Fruit fly (Drosophila melanogaster): Measurements from ENCODE around the gene nab.

Gene nab

DNA sequence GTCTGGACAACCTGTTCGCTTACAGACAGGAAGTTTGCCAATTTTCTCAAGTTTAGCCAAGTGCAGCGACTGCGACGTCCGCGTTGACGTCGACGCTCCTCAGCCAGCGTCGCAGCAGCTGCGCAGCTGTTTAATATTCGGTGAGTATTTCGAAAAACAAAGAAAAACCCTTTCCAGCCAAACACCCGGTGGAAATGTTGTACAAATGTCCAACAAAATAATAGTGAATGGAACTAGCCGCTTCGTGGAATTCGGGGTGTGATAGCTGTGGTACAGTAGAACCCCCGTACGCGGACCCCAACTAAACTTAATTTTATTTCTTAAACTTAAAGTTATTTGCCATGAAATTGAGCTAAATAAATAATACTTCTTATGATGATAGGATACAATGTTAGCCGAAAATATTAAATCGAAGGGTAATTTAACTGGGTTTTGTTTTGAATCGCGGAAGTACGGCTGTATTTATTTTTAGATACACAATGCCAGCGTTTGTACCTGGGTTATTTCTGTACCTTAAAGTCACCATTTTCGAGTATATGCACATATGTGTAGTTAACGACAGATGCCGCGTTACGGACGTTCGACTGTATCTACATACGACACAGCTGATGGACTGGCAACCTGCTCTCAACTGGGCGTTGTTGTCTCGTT lies 51.8 kb downstream of the nab start (continued):
- TF ChIP-seq CG10543 (GFP tag; optimal IDR thresholded peaks at IDR 0.05) (peak; percentile 71), cad (GFP tag; optimal IDR thresholded peaks at IDR 0.05) (no peak), Vsx1 (GFP tag; optimal IDR thresholded peaks at IDR 0.05) (peak; percentile 15), nmo (GFP tag; optimal IDR thresholded peaks at IDR 0.05) (peak; percentile 84), CG8478 (optimal IDR thresholded peaks at IDR 0.05) (no peak), CG8359 (GFP tag; optimal IDR thresholded peaks at IDR 0.05; ENCODE audit: borderline replicate concordance) (peak; percentile 41), Rfx (GFP tag; IDR thresholded peaks at IDR 0.05) (peak; percentile 69), dimm (GFP tag; IDR thresholded peaks at IDR 0.05) (0 out of 2 replicates have a peak, but pooled peaks have one; percentile 3), CG17912 (GFP tag; optimal IDR thresholded peaks at IDR 0.05) (no peak), Aef1 (GFP tag; IDR thresholded peaks at IDR 0.05) (peak; percentile 46), H15 (GFP tag; IDR thresholded peaks at IDR 0.05) (0 out of 3 replicates have a peak, but pooled peaks have one; percentile 28), HmgZ (tag; optimal IDR thresholded peaks at IDR 0.05) (peak; percentile 58), hbn (GFP tag; IDR thresholded peaks at IDR 0.05; ENCODE audit: partially characterized antibody) (no peak), Elba2 (GFP tag; optimal IDR thresholded peaks at IDR 0.05) (no peak), Mrtf (GFP tag; IDR thresholded peaks at IDR 0.05) (peak; percentile 58; the same call in 2 of the 3 replicates), YL-1 (GFP tag; optimal IDR thresholded peaks at IDR 0.05) (no peak), CG8765 (GFP tag; IDR thresholded peaks at IDR 0.05) (no peak), CG17186 (GFP tag; optimal IDR thresholded peaks at IDR 0.05) (peak; percentile 42), CG12942 (GFP tag; optimal IDR thresholded peaks at IDR 0.05) (peak; percentile 57), Sox102F (GFP tag; optimal IDR thresholded peaks at IDR 0.05) (peak; percentile 74), CG7839 (tag; optimal IDR thresholded peaks at IDR 0.05) (peak; percentile 85), CG17359 (tag; optimal IDR thresholded peaks at IDR 0.05) (peak; percentile 73), HHEX (GFP tag; optimal IDR thresholded peaks at IDR 0.05) (peak; percentile 79), CG9437 (GFP tag; optimal IDR thresholded peaks at IDR 0.05) (peak; percentile 74), sug (tag; optimal IDR thresholded peaks at IDR 0.05) (peak; percentile 60), CG9797 (GFP tag; optimal IDR thresholded peaks at IDR 0.05) (no peak), fru (optimal IDR thresholded peaks at IDR 0.05) (no peak), CG1647 (GFP tag; optimal IDR thresholded peaks at IDR 0.05) (peak; percentile 64), CG13894 (tag; optimal IDR thresholded peaks at IDR 0.05) (peak; percentile 6), ems (GFP tag; optimal IDR thresholded peaks at IDR 0.05) (peak; percentile 81), CG18764 (GFP tag; optimal IDR thresholded peaks at IDR 0.05) (peak; percentile 42), br (optimal IDR thresholded peaks at IDR 0.05) (no peak), Ets97D (GFP tag; optimal IDR thresholded peaks at IDR 0.05) (peak; percentile 38), CG12219 (GFP tag; optimal IDR thresholded peaks at IDR 0.05) (peak; percentile 73), NfI (GFP tag; optimal IDR thresholded peaks at IDR 0.05) (peak; percentile 54), Opbp (GFP tag; IDR thresholded peaks at IDR 0.05; ENCODE audit: partially characterized antibody) (no peak), pros (GFP tag; optimal IDR thresholded peaks at IDR 0.05) (no peak), esg (GFP tag; conservative IDR thresholded peaks at IDR 0.05) (peak; percentile 42; the same call in 1 of the 2 replicates), CG15601 (tag; optimal IDR thresholded peaks at IDR 0.05) (peak; percentile 71)

DNA sequence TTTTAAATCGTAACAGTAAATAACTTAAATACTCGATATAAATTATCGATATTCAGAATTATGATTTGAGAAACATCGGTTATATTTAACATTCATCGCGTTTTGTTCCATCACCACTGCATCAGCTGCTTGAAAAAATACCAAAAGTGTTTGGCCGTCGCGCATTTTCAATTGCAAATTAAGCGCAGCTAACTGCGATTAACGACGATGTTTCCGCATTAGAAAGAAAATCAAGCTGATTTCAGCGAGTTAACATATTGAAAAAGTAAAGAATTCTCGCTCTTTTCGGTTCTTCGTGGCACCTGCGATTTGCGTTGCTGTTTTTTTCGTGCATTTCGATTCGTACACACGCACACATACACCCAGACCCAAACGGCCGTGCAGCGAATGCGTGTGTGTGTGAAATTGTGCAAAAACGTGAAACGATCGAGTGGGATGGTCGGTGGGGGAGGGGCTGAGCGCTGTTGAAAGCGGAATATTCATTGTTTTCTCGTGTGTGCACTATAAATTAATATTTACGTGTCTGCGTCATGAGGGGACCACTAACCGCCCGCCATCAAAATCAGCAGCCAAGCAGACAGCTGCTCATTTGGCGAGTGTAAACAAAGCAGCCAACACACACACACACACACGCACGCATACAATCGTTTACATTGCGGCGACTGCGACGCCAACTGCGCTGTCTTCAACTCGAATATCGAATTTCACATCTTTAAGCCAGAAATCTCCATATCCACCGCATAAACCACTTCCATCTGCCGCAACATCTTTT lies 52.5 kb downstream of the nab start, which contains the start of gene Ack:
Gene Ack, plus strand, starts transcription at position 115 of the 772 bp plus-strand sequence.
- TF ChIP-seq chm (GFP tag; IDR thresholded peaks at IDR 0.05) (no peak), CG17186 (GFP tag; optimal IDR thresholded peaks at IDR 0.05) (peak; percentile 43), dati (GFP tag; IDR thresholded peaks at IDR 0.05) (no peak), scrt (GFP tag; optimal IDR thresholded peaks at IDR 0.05) (no peak), Dek (tag; optimal IDR thresholded peaks at IDR 0.05) (no peak), kay (GFP tag; optimal IDR thresholded peaks at IDR 0.05) (no peak), HLHmδ (GFP tag; optimal IDR thresholded peaks at IDR 0.05) (peak; percentile 16), mld (GFP tag; IDR thresholded peaks at IDR 0.05; ENCODE audit: partially characterized antibody) (peak; percentile 47), jing (GFP tag; optimal IDR thresholded peaks at IDR 0.05) (no peak), CG18599 (GFP tag; optimal IDR thresholded peaks at IDR 0.05) (no peak), Tbp (GFP tag; optimal IDR thresholded peaks at IDR 0.05) (no peak), Usf (GFP tag; optimal IDR thresholded peaks at IDR 0.05) (no peak), Dip2 (GFP tag; IDR thresholded peaks at IDR 0.05) (no peak)

All from whole organism, embryonic.